Worm (Caenorhabditis elegans) whole organism, young adult: Measurements from ENCODE around the gene sri-62.

Source experiments
- ama-1 ChIP-seq, 3 experiments: fragments of 150-350 bp in 1 of 3; sonication (generic microtip) in 2 of 3; optimal IDR thresholded peaks; 2 replicates each; lab custom pipeline; 2014 to 2018; ENCODE audit warnings: missing biosample characterization in 2 of 3, missing genetic modification characterization in 2 of 3, missing genetic modification reagents in 2 of 3
- somi-1 ChIP-seq: fragments of 200-800 bp; sonication (Bioruptor generic); optimal IDR thresholded peaks from 2 replicates; lab custom pipeline; 2018; ENCODE audit warnings: mild to moderate bottlenecking, missing genetic modification characterization, missing compliant biosample characterization

ce11 chrII:2690080-2690479 lies 8.2 kb downstream of the sri-62 start, which contains the start of gene nspf-3:
- TF ChIP-seq somi-1 (no peak), ama-1 (optimal IDR thresholded peaks at IDR 0.05; lab: Kevin White, UChicago) (no peak), ama-1 (GFP tag; optimal IDR thresholded peaks at IDR 0.05; lab: Kevin White, UChicago) (no peak)
